Worm (Caenorhabditis elegans): ENCODE results near the gene srx-47.

Gene srx-47

DNA sequence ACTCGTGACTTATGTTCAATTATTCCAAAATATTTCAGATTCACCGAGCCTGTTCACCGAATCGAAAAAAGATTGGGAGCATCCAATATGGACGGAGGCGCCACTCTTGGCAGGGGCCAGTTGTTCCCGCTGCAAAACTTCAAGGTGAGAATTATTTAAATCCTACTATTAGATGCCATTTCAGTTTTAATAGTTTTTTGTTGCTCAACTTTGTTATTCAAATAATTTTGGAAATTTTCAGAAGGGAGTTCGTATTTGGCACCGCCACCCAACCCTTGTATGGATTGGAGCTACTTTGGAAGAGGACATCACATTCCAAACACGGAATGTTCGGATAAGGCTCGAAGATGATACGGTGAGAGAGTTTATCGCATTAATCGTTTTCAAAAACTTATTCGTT, 36.4 kb downstream of the srx-47 start, which contains the start of gene hum-2:
Gene hum-2, plus strand, starts transcription at position 33 of the 400 bp plus-strand sequence.
- TF ChIP-seq tbx-8 (GFP tag; optimal IDR thresholded peaks at IDR 0.05), result no peak
- no peak for TF ChIP-seq snpc-4 (tag; optimal IDR thresholded peaks at IDR 0.05)
- TF ChIP-seq unc-62 (GFP tag; optimal IDR thresholded peaks at IDR 0.05), result no peak
- no peak for TF ChIP-seq nhr-12 (tag; optimal IDR thresholded peaks at IDR 0.05)
- no peak for TF ChIP-seq nhr-2 (tag; optimal IDR thresholded peaks at IDR 0.05)
- no peak for TF ChIP-seq unc-120 (tag; optimal IDR thresholded peaks at IDR 0.05; ENCODE audit: poor library complexity, severe bottlenecking)
- no peak for TF ChIP-seq ham-2 (GFP tag; optimal IDR thresholded peaks at IDR 0.05)
- TF ChIP-seq lsy-2 (tag; optimal IDR thresholded peaks at IDR 0.05), result no peak
- TF ChIP-seq lin-13 (tag; optimal IDR thresholded peaks at IDR 0.05), result no peak
- TF ChIP-seq sptf-1 (tag; optimal IDR thresholded peaks at IDR 0.05), result no peak
- TF ChIP-seq ceh-43 (GFP tag; optimal IDR thresholded peaks at IDR 0.05), result no peak
- no peak for TF ChIP-seq nhr-28 (tag; optimal IDR thresholded peaks at IDR 0.05)
- no peak for TF ChIP-seq sem-2 (GFP tag; optimal IDR thresholded peaks at IDR 0.05)
- TF ChIP-seq ceh-83 (GFP tag; optimal IDR thresholded peaks at IDR 0.05), result no peak

DNA sequence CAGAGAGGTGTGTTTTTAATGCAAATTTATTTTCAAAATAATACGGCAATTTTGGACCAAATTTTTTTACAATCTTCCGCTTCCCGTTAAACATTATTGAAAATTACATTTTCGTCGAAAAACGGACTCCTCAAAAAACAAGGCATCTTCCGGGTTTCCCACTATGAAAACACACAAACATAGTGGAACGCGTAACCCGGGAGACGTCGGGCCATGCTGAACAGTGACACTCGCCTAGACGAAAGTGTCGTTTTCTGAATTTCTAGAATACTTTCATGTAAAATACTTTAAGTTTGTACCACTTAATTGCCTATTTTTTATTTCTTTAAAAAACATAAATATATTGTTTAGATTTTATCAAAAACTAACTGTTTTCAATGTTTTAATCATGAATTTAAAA, 42.2 kb downstream of the srx-47 start:
- TF ChIP-seq ceh-43 (GFP tag; optimal IDR thresholded peaks at IDR 0.05) (no peak), mab-5 (tag; optimal IDR thresholded peaks at IDR 0.05) (no peak), sem-2 (GFP tag; optimal IDR thresholded peaks at IDR 0.05) (no peak), sptf-1 (tag; optimal IDR thresholded peaks at IDR 0.05) (no peak), hlh-1 (tag; optimal IDR thresholded peaks at IDR 0.05) (no peak), unc-39 (tag; optimal IDR thresholded peaks at IDR 0.05) (no peak), zip-8 (tag; optimal IDR thresholded peaks at IDR 0.05) (no peak), unc-62 (GFP tag; optimal IDR thresholded peaks at IDR 0.05) (no peak), ham-2 (GFP tag; optimal IDR thresholded peaks at IDR 0.05) (no peak), nhr-2 (tag; optimal IDR thresholded peaks at IDR 0.05) (no peak)

DNA sequence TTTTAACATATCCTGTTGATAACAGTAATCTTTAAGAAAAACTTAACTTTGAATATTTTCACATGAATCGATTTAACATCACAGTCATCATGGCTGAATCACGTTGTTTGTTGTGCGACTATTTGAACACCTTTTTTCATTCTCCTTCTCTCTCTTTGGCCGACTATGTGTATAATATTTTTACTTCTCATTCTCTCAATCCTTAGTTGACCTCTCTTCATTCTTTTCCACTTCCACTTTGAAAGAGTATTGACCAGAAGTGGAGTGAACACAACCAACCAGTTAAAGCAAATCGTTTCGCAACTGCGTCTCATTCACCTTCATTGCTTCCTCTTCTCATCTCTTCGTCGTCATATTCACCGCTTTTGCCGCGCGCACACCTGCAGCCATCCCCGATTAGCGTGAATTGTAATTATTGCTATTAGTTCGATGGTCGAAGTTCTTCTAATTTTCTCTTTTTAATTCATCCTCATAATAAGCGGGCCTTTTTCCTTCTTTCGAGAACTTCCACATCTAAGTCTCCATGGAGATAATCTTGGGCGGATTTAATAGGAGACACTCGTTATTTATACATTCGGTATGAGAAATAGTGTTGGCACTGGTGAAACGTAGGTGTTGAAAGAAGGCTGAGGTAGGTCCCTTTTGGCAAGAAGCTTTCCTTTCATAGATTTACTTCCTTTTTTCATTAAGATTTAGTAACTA, 45.3 kb downstream of the srx-47 start:
- TF ChIP-seq mls-2 (tag; optimal IDR thresholded peaks at IDR 0.05) (peak; percentile 51), sem-2 (GFP tag; optimal IDR thresholded peaks at IDR 0.05) (no peak), ham-2 (GFP tag; optimal IDR thresholded peaks at IDR 0.05) (peak; percentile 90), ceh-43 (GFP tag; optimal IDR thresholded peaks at IDR 0.05) (peak; percentile 45)

DNA sequence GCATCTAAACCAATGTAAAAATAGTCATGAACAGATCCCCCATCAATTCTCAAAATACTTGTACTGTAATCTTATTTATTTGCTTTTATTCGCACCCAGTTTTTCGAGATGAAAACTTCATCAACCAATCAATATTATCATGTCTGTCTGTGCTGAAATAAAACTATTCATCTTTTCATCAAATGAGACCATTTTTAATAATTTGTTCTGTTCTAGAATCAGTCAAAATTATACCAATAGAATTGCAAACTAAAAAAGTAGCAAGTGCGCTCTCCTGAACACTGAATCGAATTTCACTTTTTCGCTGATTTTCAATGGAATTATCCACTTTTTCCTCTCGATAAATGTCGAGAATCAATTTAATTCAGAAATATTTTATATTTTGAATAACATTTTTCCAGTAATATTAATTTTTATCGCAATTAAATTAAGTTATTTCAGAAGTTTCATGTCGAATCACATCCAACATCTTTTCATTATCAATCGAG, 50.1 kb downstream of the srx-47 start, which contains the start of gene trpp-4:
Gene trpp-4, plus strand, starts transcription at position 442 of the 488 bp plus-strand sequence.
- TF ChIP-seq ces-1 (GFP tag; optimal IDR thresholded peaks at IDR 0.05) (peak; percentile 85), sptf-1 (tag; optimal IDR thresholded peaks at IDR 0.05) (no peak), lin-32 (GFP tag; optimal IDR thresholded peaks at IDR 0.05) (no peak), elt-3 (tag; optimal IDR thresholded peaks at IDR 0.05) (no peak), nhr-28 (tag; optimal IDR thresholded peaks at IDR 0.05) (no peak), unc-120 (tag; optimal IDR thresholded peaks at IDR 0.05; ENCODE audit: poor library complexity, severe bottlenecking) (no peak), unc-39 (tag; optimal IDR thresholded peaks at IDR 0.05) (no peak), nhr-237 (tag; optimal IDR thresholded peaks at IDR 0.05) (no peak)

All from whole organism, mixed stage, embryonic.